Worm (Caenorhabditis elegans) whole organism, L2 larva: Measurements from ENCODE around the gene Y44A6C.2.

Experiments
- ZK546.5 ChIP-seq: sonication (generic microtip); optimal IDR thresholded peaks from 2 replicates; lab custom pipeline; 2017; ENCODE audit warnings: missing biosample characterization, missing genetic modification characterization
- alr-1 ChIP-seq: fragments of 150-350 bp; optimal IDR thresholded peaks from 2 replicates; lab custom pipeline; 2014; ENCODE audit warnings: missing biosample characterization, missing genetic modification characterization
- ama-1 ChIP-seq: fragments of 150-350 bp; optimal IDR thresholded peaks from 2 replicates; lab custom pipeline; 2018; ENCODE audit warnings: inconsistent platforms
- elt-1 ChIP-seq: fragments of 150-350 bp; optimal IDR thresholded peaks from 2 replicates; lab custom pipeline; 2014; ENCODE audit warnings: missing biosample characterization, missing genetic modification characterization
- elt-3 ChIP-seq: sonication (generic microtip); optimal IDR thresholded peaks from 2 replicates; lab custom pipeline; 2017; ENCODE audit warnings: missing biosample characterization, missing genetic modification characterization
- nhr-12 ChIP-seq: fragments of 150-350 bp; optimal IDR thresholded peaks from 2 replicates; lab custom pipeline; 2014; ENCODE audit warnings: missing biosample characterization, missing genetic modification characterization
- nhr-23 ChIP-seq: fragments of 150-350 bp; optimal IDR thresholded peaks from 2 replicates; lab custom pipeline; 2014; ENCODE audit warnings: missing biosample characterization, missing genetic modification reagents, missing genetic modification characterization
- sem-4 ChIP-seq: fragments of 150-350 bp; optimal IDR thresholded peaks from 2 replicates; lab custom pipeline; 2014; ENCODE audit warnings: missing biosample characterization, missing genetic modification reagents, missing genetic modification characterization
- unc-39 ChIP-seq: fragments of 150-350 bp; optimal IDR thresholded peaks from 2 replicates; lab custom pipeline; 2014; ENCODE audit warnings: missing biosample characterization, missing genetic modification characterization
- zag-1 ChIP-seq: fragments of 150-350 bp; optimal IDR thresholded peaks from 2 replicates; lab custom pipeline; 2014; ENCODE audit warnings: missing biosample characterization, missing genetic modification characterization

DNA sequence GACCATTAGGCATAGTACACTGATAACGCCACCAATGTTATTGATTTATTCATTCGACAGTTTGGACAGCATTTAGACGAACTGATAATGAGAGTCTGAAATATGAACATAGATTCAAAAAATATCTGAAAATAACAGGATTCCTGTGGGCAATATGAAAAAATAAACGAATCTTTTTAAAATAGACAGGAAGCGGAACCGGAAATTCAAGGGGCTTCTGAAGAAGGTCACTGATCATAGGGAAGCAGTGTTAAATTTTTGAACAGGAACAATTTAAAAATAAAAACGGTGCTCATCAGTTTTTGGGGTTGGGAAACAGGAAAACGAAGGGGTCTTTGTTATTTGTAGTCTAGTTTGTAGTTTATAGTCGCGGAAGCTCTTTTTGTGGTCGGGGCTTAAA lies 23.8 kb upstream of the Y44A6C.2 start, which contains the start of gene F53F8.7:
- TF ChIP-seq elt-3 (tag; lab: Kevin White, UChicago) = no peak
- TF ChIP-seq alr-1 (tag; lab: Kevin White, UChicago) = no peak
- TF ChIP-seq sem-4 (tag; lab: Kevin White, UChicago) = no peak
- no peak for TF ChIP-seq ama-1
- no peak for TF ChIP-seq nhr-23 (tag; lab: Kevin White, UChicago)
- no peak for TF ChIP-seq nhr-12
- no peak for TF ChIP-seq zag-1 (tag; lab: Kevin White, UChicago)
- no peak for TF ChIP-seq ZK546.5 (tag; lab: Kevin White, UChicago)
- no peak for TF ChIP-seq unc-39 (tag; lab: Kevin White, UChicago)
- no peak for TF ChIP-seq elt-1
